Worm (Caenorhabditis elegans): ENCODE results near the gene C53C11.4.

The C53C11.4 gene

DNA sequence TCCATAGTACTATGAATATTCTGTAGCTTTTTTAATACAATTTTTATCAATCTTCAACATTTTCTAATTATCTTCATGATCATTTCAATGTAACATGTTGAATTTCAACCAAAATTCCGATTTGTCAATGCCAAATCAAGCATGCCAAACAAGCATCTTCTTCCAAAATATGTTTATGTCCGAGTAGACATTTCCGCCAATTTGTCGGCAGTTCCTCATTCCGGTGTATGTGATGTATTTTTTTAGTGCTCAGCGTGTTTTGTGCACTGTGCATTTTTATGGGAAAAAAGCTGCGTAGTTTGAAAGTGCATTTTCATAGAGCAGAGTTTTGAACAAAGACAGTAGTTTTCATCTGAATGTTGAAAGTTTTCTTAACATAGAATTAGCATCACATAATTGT, 38.7 kb downstream of the C53C11.4 start:
- TF ChIP-seq nhr-76 (tag; optimal IDR thresholded peaks at IDR 0.05) (no peak), mml-1 (tag; optimal IDR thresholded peaks at IDR 0.05) (no peak), skn-1 (tag; optimal IDR thresholded peaks at IDR 0.05) (no peak), egl-5 (tag; optimal IDR thresholded peaks at IDR 0.05) (no peak), lin-39 (tag; optimal IDR thresholded peaks at IDR 0.05) (no peak), aly-2 (tag; optimal IDR thresholded peaks at IDR 0.05) (no peak), nhr-43 (tag; optimal IDR thresholded peaks at IDR 0.05; ENCODE audit: poor library complexity, severe bottlenecking) (no peak), fkh-10 (GFP tag; optimal IDR thresholded peaks at IDR 0.05) (no peak), jun-1 (tag; optimal IDR thresholded peaks at IDR 0.05) (no peak), ceh-28 (tag; optimal IDR thresholded peaks at IDR 0.05) (no peak), eor-1 (tag; optimal IDR thresholded peaks at IDR 0.05) (no peak), ceh-16 (tag; optimal IDR thresholded peaks at IDR 0.05) (no peak), ZK546.5 (tag; optimal IDR thresholded peaks at IDR 0.05) (no peak), ztf-4 (tag; optimal IDR thresholded peaks at IDR 0.05) (no peak), elt-3 (tag; optimal IDR thresholded peaks at IDR 0.05) (no peak), unc-39 (tag; optimal IDR thresholded peaks at IDR 0.05) (no peak), fos-1 (tag; optimal IDR thresholded peaks at IDR 0.05) (no peak)

DNA sequence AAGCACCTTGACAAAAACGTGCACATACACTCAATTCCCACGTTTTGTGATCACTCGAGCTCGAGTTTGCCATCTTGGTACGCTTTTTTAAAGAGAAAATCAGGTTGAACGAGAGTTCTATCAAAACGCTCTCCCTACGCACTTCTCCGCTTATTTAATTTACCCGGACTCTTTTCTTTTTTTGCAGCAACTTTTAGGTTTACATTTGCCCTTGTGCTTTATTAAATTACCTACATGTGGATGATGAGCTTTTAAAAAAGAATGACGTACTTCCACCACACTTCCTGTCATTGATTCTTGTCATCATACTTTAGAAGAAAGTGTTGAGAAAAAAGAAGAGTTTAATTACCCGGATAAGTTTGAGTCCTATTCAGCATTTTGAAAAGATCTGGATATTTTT, 41.4 kb downstream of the C53C11.4 start:
- TF ChIP-seq fkh-10 (GFP tag; optimal IDR thresholded peaks at IDR 0.05) (peak; percentile 87), nhr-11 (tag; optimal IDR thresholded peaks at IDR 0.05) (no peak)

DNA sequence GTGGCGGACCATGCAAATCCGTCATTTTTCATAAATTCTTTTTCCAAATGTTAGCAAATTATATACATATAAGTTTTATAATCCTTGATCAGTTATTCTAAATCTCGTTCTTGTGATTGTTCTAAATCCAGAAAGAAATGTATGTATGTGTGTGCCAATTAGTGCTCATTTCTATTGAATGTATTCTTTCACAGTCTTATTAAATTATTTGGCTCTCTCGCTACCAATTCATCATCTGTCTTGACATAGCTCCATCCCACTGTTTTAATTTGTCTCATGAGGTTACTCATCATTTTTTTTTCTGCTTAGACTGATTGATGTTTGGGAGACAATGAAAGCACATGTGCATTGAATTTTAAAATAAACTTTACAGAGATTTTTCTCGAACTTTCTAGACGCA, 44.8 kb downstream of the C53C11.4 start:
- TF ChIP-seq sea-2 (GFP tag; optimal IDR thresholded peaks at IDR 0.05) (no peak), nhr-25 (tag; optimal IDR thresholded peaks at IDR 0.05) (no peak), elt-1 (tag; optimal IDR thresholded peaks at IDR 0.05) (no peak), ceh-82 (tag; optimal IDR thresholded peaks at IDR 0.05) (no peak), lin-39 (tag; optimal IDR thresholded peaks at IDR 0.05) (no peak)

DNA sequence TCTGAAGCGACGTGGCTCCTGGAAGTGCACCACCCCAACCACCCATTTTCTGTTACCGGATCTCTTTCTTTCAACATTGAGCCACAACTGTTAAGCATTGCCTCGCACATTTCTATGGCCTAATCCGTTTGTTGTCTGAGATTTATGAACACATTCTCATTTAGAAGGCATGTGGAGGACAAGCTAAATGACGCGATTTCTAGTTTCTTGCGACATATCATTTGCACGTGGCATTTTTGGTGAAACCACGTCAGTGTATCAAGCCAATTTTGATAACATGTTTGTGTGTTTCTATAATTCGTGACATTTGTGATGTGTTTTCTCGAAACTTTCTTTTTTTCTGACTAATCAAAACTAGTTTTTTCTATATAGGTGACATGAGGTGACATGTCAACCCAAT, 46.0 kb downstream of the C53C11.4 start:
- no peak for TF ChIP-seq ama-1 (optimal IDR thresholded peaks at IDR 0.05)
- TF ChIP-seq pha-4 (tag; optimal IDR thresholded peaks at IDR 0.05) = no peak
- no peak for TF ChIP-seq nhr-28 (tag; optimal IDR thresholded peaks at IDR 0.05)

DNA sequence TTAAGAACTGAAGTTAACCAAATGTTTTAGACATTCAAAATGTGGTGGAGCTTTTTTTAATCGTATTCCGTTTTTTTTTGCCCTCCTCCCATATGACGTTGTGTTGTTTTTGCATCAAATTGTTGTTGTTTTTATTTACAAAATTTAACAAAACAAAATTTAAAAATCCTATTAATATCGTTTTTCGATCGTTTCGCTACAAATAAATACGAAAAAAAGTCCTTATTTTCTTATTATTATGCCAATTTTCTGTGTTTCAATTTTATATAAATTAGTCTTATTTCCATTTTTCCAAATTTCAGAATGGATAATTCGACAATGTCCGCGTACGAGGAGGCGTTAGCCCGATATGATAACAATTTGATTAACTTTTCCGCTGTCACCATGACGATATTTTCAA, 48.7 kb downstream of the C53C11.4 start, which contains the start of gene npr-36:
npr-36 (plus strand) TSS at position 301 of the 400 bp plus-strand sequence.
- TF ChIP-seq nhr-67 (tag; optimal IDR thresholded peaks at IDR 0.05) (no peak), elt-2 (tag; optimal IDR thresholded peaks at IDR 0.05) (no peak), nhr-77 (tag; optimal IDR thresholded peaks at IDR 0.05) (no peak), nhr-76 (tag; optimal IDR thresholded peaks at IDR 0.05) (no peak), ceh-16 (tag; optimal IDR thresholded peaks at IDR 0.05) (no peak), fkh-2 (tag; optimal IDR thresholded peaks at IDR 0.05) (no peak), jun-1 (tag; optimal IDR thresholded peaks at IDR 0.05) (no peak), R02D3.7 (tag; optimal IDR thresholded peaks at IDR 0.05) (no peak)
